Worm (Caenorhabditis elegans): ENCODE measurements around the gene E02A10.3.

The E02A10.3 gene

ce11 chrV:12579299-12579698 lies at the start of gene E02A10.3:
Gene E02A10.3, plus strand, starts transcription at chrV:12579599.
- TF ChIP-seq unc-62 (GFP tag; optimal IDR thresholded peaks at IDR 0.05), result no peak

ce11 chrV:12530129-12530528 lies 49.3 kb upstream of the E02A10.3 start:
- TF ChIP-seq unc-62 (GFP tag; optimal IDR thresholded peaks at IDR 0.05), result no peak

- no peak for TF ChIP-seq unc-62 (GFP tag; optimal IDR thresholded peaks at IDR 0.05)
Observed at ce11 chrV:12531084-12531483, 48.3 kb upstream of the E02A10.3 start.

- no peak for TF ChIP-seq unc-62 (GFP tag; optimal IDR thresholded peaks at IDR 0.05)
Observed at ce11 chrV:12532369-12532768, 47.0 kb upstream of the E02A10.3 start.

ce11 chrV:12533635-12534150 lies 45.7 kb upstream of the E02A10.3 start:
- peak; percentile 25 for TF ChIP-seq unc-62 (GFP tag; optimal IDR thresholded peaks at IDR 0.05)

ce11 chrV:12534941-12535340 lies 44.5 kb upstream of the E02A10.3 start:
- TF ChIP-seq unc-62 (GFP tag; optimal IDR thresholded peaks at IDR 0.05), result no peak

- TF ChIP-seq unc-62 (GFP tag; optimal IDR thresholded peaks at IDR 0.05), result no peak
Observed at ce11 chrV:12536409-12537038, 42.9 kb upstream of the E02A10.3 start.

ce11 chrV:12537505-12537904 lies 41.9 kb upstream of the E02A10.3 start:
- no peak for TF ChIP-seq unc-62 (GFP tag; optimal IDR thresholded peaks at IDR 0.05)

- no peak for TF ChIP-seq unc-62 (GFP tag; optimal IDR thresholded peaks at IDR 0.05)
Observed at ce11 chrV:12538984-12539852, 40.2 kb upstream of the E02A10.3 start.

- TF ChIP-seq unc-62 (GFP tag; optimal IDR thresholded peaks at IDR 0.05), result no peak
Observed at ce11 chrV:12540018-12540417, 39.4 kb upstream of the E02A10.3 start.

ce11 chrV:12540739-12541138 lies 38.7 kb upstream of the E02A10.3 start, which contains the start of gene F45D3.2:
Gene F45D3.2, plus strand, starts transcription at chrV:12541039.
- no peak for TF ChIP-seq unc-62 (GFP tag; optimal IDR thresholded peaks at IDR 0.05)

ce11 chrV:12541207-12541606 lies 38.2 kb upstream of the E02A10.3 start:
- TF ChIP-seq unc-62 (GFP tag; optimal IDR thresholded peaks at IDR 0.05), result no peak

ce11 chrV:12542683-12543319 lies 36.6 kb upstream of the E02A10.3 start:
- no peak for TF ChIP-seq unc-62 (GFP tag; optimal IDR thresholded peaks at IDR 0.05)

- no peak for TF ChIP-seq unc-62 (GFP tag; optimal IDR thresholded peaks at IDR 0.05)
Observed at ce11 chrV:12548830-12549229, 30.6 kb upstream of the E02A10.3 start.

- no peak for TF ChIP-seq unc-62 (GFP tag; optimal IDR thresholded peaks at IDR 0.05)
Observed at ce11 chrV:12549604-12550003, 29.8 kb upstream of the E02A10.3 start.

ce11 chrV:12550036-12550626 lies 29.3 kb upstream of the E02A10.3 start, which contains the start of gene F45D3.3:
Gene F45D3.3, minus strand, starts transcription at chrV:12550385.
- no peak for TF ChIP-seq unc-62 (GFP tag; optimal IDR thresholded peaks at IDR 0.05)

All from whole organism, dauer.